Worm (Caenorhabditis elegans) whole organism, L2 larva: ENCODE results near the gene ugt-2.

Experiments used
- C34F6.9 ChIP-seq: fragments of 150-350 bp; optimal IDR thresholded peaks from 2 replicates; lab custom pipeline; 2014; ENCODE audit warnings: missing biosample characterization, missing genetic modification characterization
- ZK546.5 ChIP-seq: sonication (generic microtip); optimal IDR thresholded peaks from 2 replicates; lab custom pipeline; 2017; ENCODE audit warnings: missing biosample characterization, missing genetic modification characterization
- aly-2 ChIP-seq: fragments of 150-350 bp; optimal IDR thresholded peaks from 2 replicates; lab custom pipeline; 2014; ENCODE audit warnings: missing biosample characterization, missing genetic modification characterization
- blmp-1 ChIP-seq: sonication (generic microtip); optimal IDR thresholded peaks from 2 replicates; lab custom pipeline; 2017; ENCODE audit warnings: missing genetic modification characterization, mild to moderate bottlenecking, missing compliant biosample characterization, antibody characterized with exemption, moderate library complexity; ENCODE audit not compliant: insufficient read depth
- egl-27 ChIP-seq: sonication (generic microtip); optimal IDR thresholded peaks from 3 replicates; lab custom pipeline; 2017; ENCODE audit warnings: missing biosample characterization, missing genetic modification reagents, missing genetic modification characterization
- fos-1 ChIP-seq: fragments of 150-350 bp; optimal IDR thresholded peaks from 2 replicates; lab custom pipeline; 2014; ENCODE audit warnings: missing biosample characterization, missing genetic modification characterization
- mdl-1 ChIP-seq, 2 experiments: fragments of 150-350 bp in 1 of 2; sonication (generic microtip) in 1 of 2; optimal IDR thresholded peaks; 2 replicates each; lab custom pipeline; 2017; ENCODE audit warnings: missing biosample characterization in 2 of 2, missing genetic modification characterization in 2 of 2
- nhr-11 ChIP-seq: fragments of 150-350 bp; optimal IDR thresholded peaks from 2 replicates; lab custom pipeline; 2014; ENCODE audit warnings: missing biosample characterization, missing genetic modification characterization
- nhr-21 ChIP-seq: fragments of 150-350 bp; optimal IDR thresholded peaks from 2 replicates; lab custom pipeline; 2014; ENCODE audit warnings: missing biosample characterization, missing genetic modification characterization
- nhr-23 ChIP-seq: fragments of 150-350 bp; optimal IDR thresholded peaks from 2 replicates; lab custom pipeline; 2014; ENCODE audit warnings: missing biosample characterization, missing genetic modification reagents, missing genetic modification characterization
- nhr-77 ChIP-seq: fragments of 150-350 bp; optimal IDR thresholded peaks from 2 replicates; lab custom pipeline; 2014; ENCODE audit warnings: missing biosample characterization, missing genetic modification characterization
- unc-62 ChIP-seq: fragments of 150-350 bp; optimal IDR thresholded peaks from 2 replicates; lab custom pipeline; 2014; ENCODE audit warnings: missing biosample characterization, missing genetic modification reagents, missing genetic modification characterization
- ztf-1 ChIP-seq: fragments of 200-800 bp; sonication (Bioruptor generic); conservative IDR thresholded peaks from 2 replicates; pipeline ENCODE4 v1.3.6; 2022; ENCODE audit warnings: missing genetic modification characterization, missing compliant biosample characterization
- ztf-11 ChIP-seq: sonication (generic microtip); optimal IDR thresholded peaks from 2 replicates; lab custom pipeline; 2017; ENCODE audit warnings: missing biosample characterization, missing genetic modification characterization

DNA sequence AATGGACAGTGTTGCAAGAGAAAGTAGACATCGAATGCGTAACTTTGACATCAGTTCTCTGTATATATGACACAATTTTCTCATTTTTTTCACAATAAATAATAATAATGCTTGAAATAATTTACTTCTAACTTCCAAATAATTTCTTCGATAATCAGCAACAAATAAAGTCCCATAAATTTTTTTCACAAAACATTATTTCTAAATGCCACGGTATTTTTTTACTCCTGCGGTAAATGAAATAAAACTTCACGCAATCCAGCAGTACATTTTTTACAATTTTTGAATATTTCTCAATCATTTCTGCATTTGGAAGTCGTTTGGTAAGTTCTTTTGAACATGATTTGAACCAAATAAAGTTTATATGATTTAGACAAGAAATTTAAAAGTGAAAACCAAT, 14.7 kb upstream of the ugt-2 start, which contains the start of gene spe-10:
- TF ChIP-seq nhr-77 (tag; lab: Kevin White, UChicago) (no peak), ZK546.5 (tag; lab: Kevin White, UChicago) (no peak), C34F6.9 (tag; lab: Kevin White, UChicago) (no peak), ztf-1 (no peak), unc-62 (GFP tag; lab: Kevin White, UChicago) (no peak), nhr-21 (tag; lab: Kevin White, UChicago) (no peak), mdl-1 (tag; optimal IDR thresholded peaks at IDR 0.05; lab: Kevin White, UChicago) (no peak), nhr-23 (no peak), aly-2 (no peak), blmp-1 (tag; lab: Kevin White, UChicago) (no peak), egl-27 (no peak), fos-1 (tag; lab: Kevin White, UChicago) (no peak), nhr-11 (tag; lab: Kevin White, UChicago) (no peak), ztf-11 (no peak)
